Fruit fly (Drosophila melanogaster): ENCODE data around the gene Rassf.

- TF ChIP-seq psq (optimal IDR thresholded peaks at IDR 0.05) (no peak), pan (optimal IDR thresholded peaks at IDR 0.05) (no peak), usp (GFP tag; optimal IDR thresholded peaks at IDR 0.05) (no peak)
Observed at dm6 chr3R:23126241-23127022, 8.7 kb upstream of the Rassf start, which contains the start of gene CG31365.

Measured in whole organism.